Worm (Caenorhabditis elegans): Measurements from ENCODE around the gene C04E12.4.
A peak's percentile ranks its signal among the peaks of the same experiment; 100 is the strongest.

C04E12.4 gene

DNA sequence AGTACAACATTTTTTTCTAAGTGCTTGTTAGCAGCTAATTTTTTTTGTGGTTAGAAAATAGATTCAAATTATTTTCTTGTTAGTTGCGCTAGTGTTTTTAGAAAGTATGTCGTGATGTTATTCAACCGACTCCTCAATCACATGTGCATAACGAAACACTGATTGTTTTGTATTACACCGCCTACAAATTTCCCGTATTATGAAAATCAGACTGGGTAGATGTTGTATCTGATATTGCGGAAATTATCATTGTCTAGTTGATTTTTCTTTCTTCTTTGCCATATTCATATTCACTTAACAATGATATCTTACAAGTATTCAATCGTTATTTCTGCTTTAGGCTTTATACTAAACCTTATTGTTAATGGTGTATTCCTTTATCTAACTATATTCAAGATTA lies 11.3 kb upstream of the C04E12.4 start, which contains the start of gene str-63:
Gene str-63, plus strand, starts transcription at position 301 of the 400 bp plus-strand sequence.
- no peak for TF ChIP-seq nhr-43 (tag; optimal IDR thresholded peaks at IDR 0.05; ENCODE audit: poor library complexity, severe bottlenecking)
- TF ChIP-seq elt-1 (tag; optimal IDR thresholded peaks at IDR 0.05), result no peak
- no peak for TF ChIP-seq ceh-9 (tag; optimal IDR thresholded peaks at IDR 0.05)
- no peak for TF ChIP-seq daf-12 (tag; optimal IDR thresholded peaks at IDR 0.05)
- no peak for TF ChIP-seq nhr-23 (tag; optimal IDR thresholded peaks at IDR 0.05)
- no peak for TF ChIP-seq ZK546.5 (tag; optimal IDR thresholded peaks at IDR 0.05)
- TF ChIP-seq elt-2 (tag; optimal IDR thresholded peaks at IDR 0.05), result no peak
- TF ChIP-seq nhr-28 (tag; optimal IDR thresholded peaks at IDR 0.05), result no peak
- no peak for TF ChIP-seq eor-1 (tag; optimal IDR thresholded peaks at IDR 0.05)

DNA sequence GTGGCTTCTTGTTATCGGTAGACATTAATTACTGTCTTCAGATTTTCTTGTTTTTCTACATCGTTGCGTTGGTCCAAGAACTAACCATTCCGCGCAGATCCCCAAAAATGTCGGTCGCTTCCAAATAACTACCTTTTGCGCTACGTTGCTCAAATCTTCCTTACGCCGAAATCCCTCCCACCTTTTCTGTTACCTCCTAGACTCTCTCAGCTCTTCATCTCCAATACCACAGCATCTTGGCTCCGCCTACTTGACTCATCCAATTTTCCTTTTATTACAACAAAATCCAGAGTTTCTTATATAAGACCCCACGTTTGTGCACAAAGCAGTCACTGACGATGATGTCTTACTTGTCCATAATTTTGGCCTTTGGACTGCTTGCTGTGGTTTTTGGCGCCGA lies 9.7 kb upstream of the C04E12.4 start, which contains the start of gene C17B7.12:
Gene C17B7.12, plus strand, starts transcription at position 301 of the 400 bp plus-strand sequence.
- TF ChIP-seq mdl-1 (tag; optimal IDR thresholded peaks at IDR 0.05) (no peak), ztf-11 (tag; optimal IDR thresholded peaks at IDR 0.05) (no peak), nhr-67 (tag; optimal IDR thresholded peaks at IDR 0.05) (no peak), eor-1 (tag; optimal IDR thresholded peaks at IDR 0.05) (no peak), ceh-9 (tag; optimal IDR thresholded peaks at IDR 0.05) (no peak), nhr-25 (tag; optimal IDR thresholded peaks at IDR 0.05) (no peak), hmg-11 (tag; optimal IDR thresholded peaks at IDR 0.05) (no peak), zag-1 (tag; optimal IDR thresholded peaks at IDR 0.05) (no peak), pha-4 (tag; optimal IDR thresholded peaks at IDR 0.05) (no peak), sea-2 (GFP tag; optimal IDR thresholded peaks at IDR 0.05) (no peak), elt-1 (tag; optimal IDR thresholded peaks at IDR 0.05) (no peak), ZK546.5 (tag; optimal IDR thresholded peaks at IDR 0.05) (no peak), tbx-2 (tag; optimal IDR thresholded peaks at IDR 0.05) (no peak), egl-27 (tag; optimal IDR thresholded peaks at IDR 0.05) (no peak), unc-39 (tag; optimal IDR thresholded peaks at IDR 0.05) (no peak), elt-3 (tag; optimal IDR thresholded peaks at IDR 0.05) (no peak), ceh-16 (tag; optimal IDR thresholded peaks at IDR 0.05) (no peak), ama-1 (optimal IDR thresholded peaks at IDR 0.05) (no peak), fos-1 (tag; optimal IDR thresholded peaks at IDR 0.05) (no peak)

DNA sequence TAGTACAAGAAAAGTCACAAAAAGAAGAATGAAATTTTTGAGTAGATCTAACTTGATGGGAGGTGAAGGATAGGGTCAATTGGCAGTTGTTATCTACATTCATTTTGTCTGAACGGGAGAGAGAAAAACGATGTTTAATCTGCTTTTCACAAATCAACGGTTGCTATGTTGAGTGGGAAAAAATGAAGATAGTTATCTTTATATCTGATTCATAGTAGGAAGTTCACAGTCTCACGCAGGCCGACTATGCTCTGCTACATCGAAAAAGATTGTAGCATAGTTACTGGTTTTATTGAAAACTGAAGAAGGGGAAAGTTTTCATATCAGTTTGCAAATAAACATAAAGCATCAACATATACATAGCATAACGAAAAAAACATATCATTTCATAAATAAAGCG lies 7.0 kb upstream of the C04E12.4 start:
- TF ChIP-seq nhr-23 (tag; optimal IDR thresholded peaks at IDR 0.05), result peak; percentile 31
- TF ChIP-seq ama-1 (optimal IDR thresholded peaks at IDR 0.05), result no peak
- no peak for TF ChIP-seq sea-2 (GFP tag; optimal IDR thresholded peaks at IDR 0.05)
- TF ChIP-seq tbx-2 (tag; optimal IDR thresholded peaks at IDR 0.05), result no peak
- no peak for TF ChIP-seq jun-1 (tag; optimal IDR thresholded peaks at IDR 0.05)
- no peak for TF ChIP-seq nhr-43 (tag; optimal IDR thresholded peaks at IDR 0.05; ENCODE audit: poor library complexity, severe bottlenecking)
- no peak for TF ChIP-seq pha-4 (tag; optimal IDR thresholded peaks at IDR 0.05)
- no peak for TF ChIP-seq nhr-12 (tag; optimal IDR thresholded peaks at IDR 0.05)
- no peak for TF ChIP-seq lsy-12 (tag; optimal IDR thresholded peaks at IDR 0.05)
- TF ChIP-seq egl-5 (tag; optimal IDR thresholded peaks at IDR 0.05), result no peak
- TF ChIP-seq fkh-10 (GFP tag; optimal IDR thresholded peaks at IDR 0.05), result no peak
- no peak for TF ChIP-seq zag-1 (tag; optimal IDR thresholded peaks at IDR 0.05)
- TF ChIP-seq elt-1 (tag; optimal IDR thresholded peaks at IDR 0.05), result peak; percentile 87
- no peak for TF ChIP-seq nhr-28 (tag; optimal IDR thresholded peaks at IDR 0.05)
- TF ChIP-seq fkh-2 (tag; optimal IDR thresholded peaks at IDR 0.05), result no peak
- TF ChIP-seq R02D3.7 (tag; optimal IDR thresholded peaks at IDR 0.05), result no peak
- no peak for TF ChIP-seq nhr-237 (tag; optimal IDR thresholded peaks at IDR 0.05)
- no peak for TF ChIP-seq elt-2 (tag; optimal IDR thresholded peaks at IDR 0.05)

ce11 chrV:3357106-3357505 lies 5.5 kb upstream of the C04E12.4 start, which contains the start of gene scrm-3:
Gene scrm-3, minus strand, starts transcription at chrV:3357206.
- TF ChIP-seq pha-4 (tag; optimal IDR thresholded peaks at IDR 0.05), result no peak
- TF ChIP-seq nfya-1 (tag; optimal IDR thresholded peaks at IDR 0.05; ENCODE audit: insufficient read depth), result no peak
- no peak for TF ChIP-seq lsy-12 (tag; optimal IDR thresholded peaks at IDR 0.05)
- no peak for TF ChIP-seq ceh-82 (tag; optimal IDR thresholded peaks at IDR 0.05)

DNA sequence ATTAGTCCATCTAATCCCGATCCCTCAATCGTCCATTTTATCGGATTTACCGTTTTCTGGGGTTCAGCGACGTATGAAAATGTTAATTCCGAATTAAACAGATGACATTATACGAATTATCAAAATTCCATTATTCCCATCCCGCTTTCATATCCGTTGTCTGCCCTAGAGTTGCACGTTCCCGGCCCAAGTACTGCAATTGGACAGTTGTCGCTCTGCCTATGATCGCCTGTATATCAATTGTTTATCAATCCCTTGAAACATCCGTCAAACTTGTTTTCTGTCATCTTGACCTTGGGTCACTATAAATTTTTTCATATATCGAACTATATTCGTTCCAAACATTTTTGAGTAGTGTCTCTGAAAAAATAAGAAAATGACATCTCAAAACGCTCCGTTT lies 4.3 kb upstream of the C04E12.4 start, which contains the start of gene C04E12.5:
Gene C04E12.5, plus strand, starts transcription at position 301 of the 400 bp plus-strand sequence.
- TF ChIP-seq skn-1 (tag; optimal IDR thresholded peaks at IDR 0.05) (no peak), egl-5 (tag; optimal IDR thresholded peaks at IDR 0.05) (no peak), pqm-1 (tag; optimal IDR thresholded peaks at IDR 0.05) (no peak), nfya-1 (tag; optimal IDR thresholded peaks at IDR 0.05; ENCODE audit: insufficient read depth) (no peak), nhr-77 (tag; optimal IDR thresholded peaks at IDR 0.05) (no peak), elt-3 (tag; optimal IDR thresholded peaks at IDR 0.05) (no peak), mml-1 (tag; optimal IDR thresholded peaks at IDR 0.05) (no peak), snpc-4 (tag; optimal IDR thresholded peaks at IDR 0.05) (no peak), ceh-28 (tag; optimal IDR thresholded peaks at IDR 0.05) (no peak), ama-1 (optimal IDR thresholded peaks at IDR 0.05) (no peak), R02D3.7 (tag; optimal IDR thresholded peaks at IDR 0.05) (no peak)

Data from whole organism, L3 larva.